Fruit fly (Drosophila melanogaster) whole organism: Measurements from ENCODE around the gene CG17233.

Experiments
- CG8478 ChIP-seq: fragments of >200 bp; optimal IDR thresholded peaks from 2 replicates; lab custom pipeline; 2018; ENCODE audit warnings: inconsistent platforms
- Dll ChIP-seq: fragments of >200 bp; optimal IDR thresholded peaks from 2 replicates; lab custom pipeline; 2017
- EcR ChIP-seq, 2 experiments: fragments of >200 bp; optimal IDR thresholded peaks; 2 replicates each; lab custom pipeline; 2017; ENCODE audit warnings: missing biosample characterization in 2 of 2, missing genetic modification characterization in 2 of 2, missing genetic modification reagents in 2 of 2
- pan ChIP-seq: fragments of >200 bp; optimal IDR thresholded peaks from 2 replicates; lab custom pipeline; 2017
- psq ChIP-seq: fragments of >200 bp; optimal IDR thresholded peaks from 2 replicates; lab custom pipeline; 2017
- usp ChIP-seq: fragments of >200 bp; optimal IDR thresholded peaks from 2 replicates; lab custom pipeline; 2017; ENCODE audit warnings: missing biosample characterization, missing genetic modification characterization, mixed read lengths

dm6 chr3L:20240753-20241152 lies 950 bp downstream of the CG17233 start, which contains the start of gene Clc:
- TF ChIP-seq CG8478 (lab: Kevin White, UChicago) = no peak
- TF ChIP-seq psq (lab: Kevin White, UChicago) = no peak
- no peak for TF ChIP-seq usp (GFP tag; lab: Kevin White, UChicago)
- TF ChIP-seq pan (lab: Kevin White, UChicago) = no peak
- no peak for TF ChIP-seq EcR (GFP tag; optimal IDR thresholded peaks at IDR 0.05; lab: Kevin White, UChicago)
- TF ChIP-seq Dll (lab: Kevin White, UChicago) = no peak
